Fruit fly (Drosophila melanogaster): ENCODE data around the gene Bug22.

DNA sequence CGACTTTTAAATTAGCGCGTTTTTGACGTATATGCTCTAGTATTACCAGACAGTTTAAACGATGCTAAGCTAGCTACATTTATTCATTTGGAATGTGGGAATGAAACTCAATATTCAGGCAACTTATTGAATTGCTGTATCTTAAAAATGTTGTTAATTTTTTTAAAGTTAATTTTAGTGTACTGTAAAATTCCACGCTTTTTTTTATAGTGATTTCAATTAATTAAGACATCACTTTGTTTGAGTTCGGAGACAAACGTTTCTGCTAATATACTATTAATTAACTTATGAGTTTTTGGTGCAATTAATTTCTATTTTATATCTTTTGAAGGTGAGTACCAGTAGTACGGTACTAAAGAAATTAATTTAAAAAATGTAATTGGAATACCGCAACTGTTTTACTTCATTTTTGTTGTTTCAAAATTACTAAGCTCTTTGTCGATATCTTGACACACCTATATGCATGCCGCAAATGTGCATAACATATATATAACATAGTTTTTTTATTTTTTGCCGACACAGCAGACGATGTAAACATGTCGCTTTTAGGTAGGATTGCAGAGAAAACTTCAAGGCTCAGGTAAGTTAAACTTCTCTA, 44.4 kb downstream of the Bug22 start, which contains the start of the genes Cdk1 and mRpS7:
- TF ChIP-seq EcR (GFP tag; optimal IDR thresholded peaks at IDR 0.05) (no peak), CG8478 (optimal IDR thresholded peaks at IDR 0.05) (no peak), usp (GFP tag; optimal IDR thresholded peaks at IDR 0.05) (no peak)

All from whole organism.